Worm (Caenorhabditis elegans) whole organism, L3 larva: ENCODE measurements around the gene R53.8.
A peak's percentile ranks its signal among the peaks of the same experiment; 100 is the strongest.

ENCODE experiments used
- R02D3.7 ChIP-seq: fragments of 150-350 bp; optimal IDR thresholded peaks from 2 replicates; lab custom pipeline; 2014; ENCODE audit warnings: missing biosample characterization, missing genetic modification characterization
- ZK546.5 ChIP-seq: sonication (generic microtip); optimal IDR thresholded peaks from 2 replicates; lab custom pipeline; 2017; ENCODE audit warnings: missing biosample characterization, missing genetic modification characterization
- aly-2 ChIP-seq: fragments of 150-350 bp; optimal IDR thresholded peaks from 2 replicates; lab custom pipeline; 2014; ENCODE audit warnings: missing biosample characterization, missing genetic modification characterization
- ama-1 ChIP-seq: fragments of 150-350 bp; optimal IDR thresholded peaks from 2 replicates; lab custom pipeline; 2018
- ceh-28 ChIP-seq: fragments of 150-350 bp; optimal IDR thresholded peaks from 2 replicates; lab custom pipeline; 2014; ENCODE audit warnings: missing biosample characterization, missing genetic modification reagents, missing genetic modification characterization
- ceh-82 ChIP-seq: fragments of 150-350 bp; optimal IDR thresholded peaks from 2 replicates; lab custom pipeline; 2014; ENCODE audit warnings: missing biosample characterization, missing genetic modification characterization
- daf-12 ChIP-seq: fragments of 150-350 bp; optimal IDR thresholded peaks from 2 replicates; lab custom pipeline; 2014; ENCODE audit warnings: missing biosample characterization, missing genetic modification reagents, missing genetic modification characterization
- egl-5 ChIP-seq: fragments of 150-350 bp; optimal IDR thresholded peaks from 2 replicates; lab custom pipeline; 2017; ENCODE audit warnings: missing biosample characterization, missing genetic modification reagents, missing genetic modification characterization, inconsistent platforms
- elt-1 ChIP-seq: fragments of 150-350 bp; optimal IDR thresholded peaks from 2 replicates; lab custom pipeline; 2014; ENCODE audit warnings: missing biosample characterization, missing genetic modification characterization
- elt-2 ChIP-seq: sonication (generic microtip); optimal IDR thresholded peaks from 2 replicates; lab custom pipeline; 2016; ENCODE audit warnings: missing genetic modification reagents, mild to moderate bottlenecking, missing genetic modification characterization, missing compliant biosample characterization
- elt-3 ChIP-seq, 3 experiments: fragments of 150-350 bp in 1 of 3; sonication (generic microtip) in 2 of 3; optimal IDR thresholded peaks; 2 replicates in 2 of 3; 4 replicates in 1 of 3; lab custom pipeline; 2014 to 2017; ENCODE audit warnings: missing biosample characterization in 3 of 3, missing genetic modification characterization in 3 of 3
- eor-1 ChIP-seq, 2 experiments: fragments of 150-350 bp; optimal IDR thresholded peaks; 2 replicates each; lab custom pipeline; 2014 to 2018; ENCODE audit warnings: missing biosample characterization in 2 of 2, missing genetic modification characterization in 2 of 2
- fkh-10 ChIP-seq: sonication (generic microtip); optimal IDR thresholded peaks from 2 replicates; lab custom pipeline; 2017; ENCODE audit warnings: missing biosample characterization, missing genetic modification reagents, missing genetic modification characterization
- fkh-2 ChIP-seq: fragments of 150-350 bp; optimal IDR thresholded peaks from 2 replicates; lab custom pipeline; 2014; ENCODE audit warnings: missing biosample characterization, missing genetic modification reagents, missing genetic modification characterization
- fos-1 ChIP-seq: fragments of 150-350 bp; optimal IDR thresholded peaks from 2 replicates; lab custom pipeline; 2014; ENCODE audit warnings: missing biosample characterization, missing genetic modification characterization
- hmg-11 ChIP-seq: sonication (generic microtip); optimal IDR thresholded peaks from 2 replicates; lab custom pipeline; 2016; ENCODE audit warnings: missing genetic modification characterization, missing compliant biosample characterization
- jun-1 ChIP-seq: fragments of 150-350 bp; optimal IDR thresholded peaks from 2 replicates; lab custom pipeline; 2014; ENCODE audit warnings: missing biosample characterization, missing genetic modification reagents, missing genetic modification characterization
- lin-15B ChIP-seq: fragments of 150-350 bp; optimal IDR thresholded peaks from 2 replicates; lab custom pipeline; 2014; ENCODE audit warnings: missing biosample characterization, missing genetic modification characterization
- lin-39 ChIP-seq: fragments of 150-350 bp; optimal IDR thresholded peaks from 2 replicates; lab custom pipeline; 2018; ENCODE audit warnings: missing biosample characterization, missing genetic modification reagents, missing genetic modification characterization
- mml-1 ChIP-seq: fragments of 150-350 bp; sonication (generic microtip); optimal IDR thresholded peaks from 3 replicates; lab custom pipeline; 2014; ENCODE audit warnings: missing biosample characterization, missing genetic modification characterization
- nfya-1 ChIP-seq: sonication (generic microtip); optimal IDR thresholded peaks from 2 replicates; lab custom pipeline; 2017; ENCODE audit warnings: missing genetic modification characterization, mild to moderate bottlenecking, missing compliant biosample characterization, antibody characterized with exemption, moderate library complexity; ENCODE audit not compliant: insufficient read depth
- nhr-11 ChIP-seq: fragments of 150-350 bp; optimal IDR thresholded peaks from 2 replicates; lab custom pipeline; 2014; ENCODE audit warnings: missing biosample characterization, missing genetic modification characterization
- nhr-12 ChIP-seq: fragments of 150-350 bp; optimal IDR thresholded peaks from 2 replicates; lab custom pipeline; 2014; ENCODE audit warnings: missing biosample characterization, missing genetic modification characterization
- nhr-237 ChIP-seq: fragments of 150-350 bp; optimal IDR thresholded peaks from 2 replicates; lab custom pipeline; 2014; ENCODE audit warnings: missing biosample characterization, missing genetic modification characterization
- nhr-25 ChIP-seq: sonication (generic microtip); optimal IDR thresholded peaks from 2 replicates; lab custom pipeline; 2017; ENCODE audit warnings: missing biosample characterization, missing genetic modification characterization
- nhr-28 ChIP-seq: fragments of 150-350 bp; optimal IDR thresholded peaks from 2 replicates; lab custom pipeline; 2014; ENCODE audit warnings: missing biosample characterization, missing genetic modification characterization
- nhr-43 ChIP-seq: sonication (generic microtip); optimal IDR thresholded peaks from 2 replicates; lab custom pipeline; 2016; ENCODE audit warnings: mild to moderate bottlenecking, missing genetic modification characterization, missing compliant biosample characterization; ENCODE audit not compliant: poor library complexity, severe bottlenecking
- nhr-67 ChIP-seq: fragments of 150-350 bp; optimal IDR thresholded peaks from 2 replicates; lab custom pipeline; 2014; ENCODE audit warnings: missing biosample characterization, missing genetic modification characterization
- nhr-76 ChIP-seq: fragments of 150-350 bp; sonication (generic microtip); optimal IDR thresholded peaks from 5 replicates; lab custom pipeline; 2014; ENCODE audit warnings: missing biosample characterization, missing genetic modification characterization
- nhr-77 ChIP-seq: fragments of 150-350 bp; optimal IDR thresholded peaks from 2 replicates; lab custom pipeline; 2014; ENCODE audit warnings: missing biosample characterization, missing genetic modification characterization
- pha-4 ChIP-seq: fragments of 150-350 bp; optimal IDR thresholded peaks from 2 replicates; lab custom pipeline; 2014; ENCODE audit warnings: missing biosample characterization, missing genetic modification reagents, missing genetic modification characterization
- pqm-1 ChIP-seq: fragments of 150-350 bp; optimal IDR thresholded peaks from 2 replicates; lab custom pipeline; 2017; ENCODE audit warnings: missing biosample characterization, missing genetic modification characterization, inconsistent platforms
- snpc-4 ChIP-seq: fragments of 150-350 bp; optimal IDR thresholded peaks from 2 replicates; lab custom pipeline; 2014; ENCODE audit warnings: missing biosample characterization, missing genetic modification characterization
- tbx-2 ChIP-seq: sonication (generic microtip); optimal IDR thresholded peaks from 2 replicates; lab custom pipeline; 2016; ENCODE audit warnings: mild to moderate bottlenecking, missing genetic modification characterization, missing compliant biosample characterization
- unc-39 ChIP-seq: sonication (generic microtip); optimal IDR thresholded peaks from 4 replicates; lab custom pipeline; 2017; ENCODE audit warnings: missing biosample characterization, missing genetic modification characterization
- zag-1 ChIP-seq: fragments of 150-350 bp; optimal IDR thresholded peaks from 2 replicates; lab custom pipeline; 2014; ENCODE audit warnings: missing biosample characterization, missing genetic modification characterization
- ztf-4 ChIP-seq: fragments of 150-350 bp; optimal IDR thresholded peaks from 2 replicates; lab custom pipeline; 2014; ENCODE audit warnings: missing biosample characterization, missing genetic modification characterization

R53.8 gene

ce11 chrII:9976405-9976804, at the start of gene R53.8:
TSS of gene R53.8 (plus strand) at chrII:9976705.
- TF ChIP-seq ama-1, result no peak
- no peak for TF ChIP-seq ZK546.5 (tag; lab: Kevin White, UChicago)
- TF ChIP-seq fos-1 (tag; lab: Kevin White, UChicago), result no peak
- no peak for TF ChIP-seq nhr-25
- TF ChIP-seq nhr-28 (tag; lab: Kevin White, UChicago), result no peak
- TF ChIP-seq elt-3 (tag; optimal IDR thresholded peaks at IDR 0.05; lab: Kevin White, UChicago), result no peak
- no peak for TF ChIP-seq nhr-67
- no peak for TF ChIP-seq mml-1 (tag; lab: Kevin White, UChicago)
- TF ChIP-seq jun-1 (tag; lab: Kevin White, UChicago), result no peak
- TF ChIP-seq unc-39 (tag; lab: Kevin White, UChicago), result no peak
- TF ChIP-seq ztf-4, result no peak
- no peak for TF ChIP-seq elt-1 (tag; lab: Kevin White, UChicago)
- TF ChIP-seq R02D3.7 (tag; lab: Kevin White, UChicago), result no peak
- no peak for TF ChIP-seq ceh-28 (tag; lab: Kevin White, UChicago)
- no peak for TF ChIP-seq nhr-237
- TF ChIP-seq nhr-77 (tag; lab: Kevin White, UChicago), result no peak
- no peak for TF ChIP-seq nhr-76 (tag; lab: Kevin White, UChicago)
- no peak for TF ChIP-seq tbx-2 (tag; lab: Kevin White, UChicago)
- no peak for TF ChIP-seq daf-12 (tag; lab: Kevin White, UChicago)
- no peak for TF ChIP-seq nfya-1 (tag; lab: Kevin White, UChicago)
- TF ChIP-seq, all 47 proteins: peak for 0

ce11 chrII:9928470-9928869, 48.0 kb upstream of the R53.8 start:
- TF ChIP-seq fkh-10 (GFP tag; lab: Kevin White, UChicago) (no peak), elt-3 (tag; optimal IDR thresholded peaks at IDR 0.05; lab: Kevin White, UChicago) (no peak), nhr-12 (no peak), aly-2 (tag; lab: Kevin White, UChicago) (no peak), snpc-4 (tag; lab: Kevin White, UChicago) (no peak), tbx-2 (tag; lab: Kevin White, UChicago) (no peak), eor-1 (tag; optimal IDR thresholded peaks at IDR 0.05; lab: Kevin White, UChicago) (no peak), lin-39 (tag; lab: Kevin White, UChicago) (no peak), egl-5 (no peak), ZK546.5 (tag; lab: Kevin White, UChicago) (no peak), daf-12 (tag; lab: Kevin White, UChicago) (no peak), ceh-82 (tag; lab: Kevin White, UChicago) (no peak), fkh-2 (tag; lab: Kevin White, UChicago) (no peak), zag-1 (tag; lab: Kevin White, UChicago) (no peak), elt-2 (tag; lab: Kevin White, UChicago) (no peak)

ce11 chrII:9931012-9931411, 45.5 kb upstream of the R53.8 start:
- TF ChIP-seq lin-15B (tag; lab: Kevin White, UChicago) (peak; percentile 78), nfya-1 (tag; lab: Kevin White, UChicago) (peak; percentile 47), nhr-43 (tag; lab: Kevin White, UChicago) (peak; percentile 9), nhr-67 (no peak), hmg-11 (tag; lab: Kevin White, UChicago) (peak; percentile 59), nhr-11 (tag; lab: Kevin White, UChicago) (peak; percentile 49), snpc-4 (tag; lab: Kevin White, UChicago) (no peak)

- TF ChIP-seq nhr-11 (tag; lab: Kevin White, UChicago) (no peak), fkh-2 (tag; lab: Kevin White, UChicago) (no peak), pqm-1 (tag; lab: Kevin White, UChicago) (peak; percentile 65), nhr-12 (no peak), pha-4 (tag; lab: Kevin White, UChicago) (peak; percentile 23), elt-2 (tag; lab: Kevin White, UChicago) (peak; percentile 72)
- TF ChIP-seq, all 47 proteins: peak for 3
These were observed 45.0 kb upstream of the R53.8 start, which contains the start of gene pho-11 for ce11 chrII:9931476-9931875. TSS of gene pho-11 (plus strand) at chrII:9931849.
